Fruit fly (Drosophila melanogaster): Measurements from ENCODE around the gene Archease.

Gene Archease

dm6 chr3R:21660659-21661126, 2.1 kb downstream of the Archease start, which contains the start of gene E2f1 (continued):
- TF ChIP-seq CG12769 (tag; optimal IDR thresholded peaks at IDR 0.05), result peak; percentile 27
- TF ChIP-seq stwl (tag; optimal IDR thresholded peaks at IDR 0.05), result peak; percentile 77
- peak; percentile 87 for TF ChIP-seq Dp (GFP tag; optimal IDR thresholded peaks at IDR 0.05)
- TF ChIP-seq lbe (GFP tag; optimal IDR thresholded peaks at IDR 0.05), result peak; percentile 7
- TF ChIP-seq CG15514 (GFP tag; optimal IDR thresholded peaks at IDR 0.05), result peak; percentile 75
- no peak for TF ChIP-seq br (optimal IDR thresholded peaks at IDR 0.05)
- TF ChIP-seq ac (GFP tag; optimal IDR thresholded peaks at IDR 0.05), result peak; percentile 3

dm6 chr3R:21660054-21660453, 2.7 kb downstream of the Archease start:
- no peak for TF ChIP-seq cas (GFP tag; IDR thresholded peaks at IDR 0.05)
- TF ChIP-seq cg (GFP tag; optimal IDR thresholded peaks at IDR 0.05), result peak; percentile 80
- peak in 1 of 2 experiments; percentile 6 for TF ChIP-seq Pdp1 (GFP tag; optimal IDR thresholded peaks at IDR 0.05)
- TF ChIP-seq HHEX (GFP tag; optimal IDR thresholded peaks at IDR 0.05), result no peak
- no peak for TF ChIP-seq CG18764 (GFP tag; optimal IDR thresholded peaks at IDR 0.05)
- peak; percentile 1 for TF ChIP-seq Med (GFP tag)
- TF ChIP-seq crol (GFP tag; IDR thresholded peaks at IDR 0.05), result 0 out of 2 replicates have a peak, but pooled peaks have one; percentile 5
- no peak for TF ChIP-seq z (GFP tag; IDR thresholded peaks at IDR 0.05)
- TF ChIP-seq al (GFP tag; IDR thresholded peaks at IDR 0.05), result no peak
- peak; percentile 30 for TF ChIP-seq dm (GFP tag; optimal IDR thresholded peaks at IDR 0.05)
- peak; percentile 32 for TF ChIP-seq Elba2 (GFP tag; optimal IDR thresholded peaks at IDR 0.05)
- TF ChIP-seq scrt (GFP tag; optimal IDR thresholded peaks at IDR 0.05), result no peak
- TF ChIP-seq cwo (GFP tag; optimal IDR thresholded peaks at IDR 0.05), result no peak
- 0 out of 3 replicates have a peak, but pooled peaks have one; percentile 15 for TF ChIP-seq CG2199 (GFP tag; IDR thresholded peaks at IDR 0.05)
- TF ChIP-seq twi (tag; optimal IDR thresholded peaks at IDR 0.05), result peak; percentile 36
- no peak for TF ChIP-seq Lim3 (GFP tag; IDR thresholded peaks at IDR 0.05)
- peak; percentile 54 for TF ChIP-seq sd (tag; optimal IDR thresholded peaks at IDR 0.05)
- peak; percentile 89 for TF ChIP-seq CG17385 (GFP tag; optimal IDR thresholded peaks at IDR 0.05)
- TF ChIP-seq ems (GFP tag; optimal IDR thresholded peaks at IDR 0.05), result no peak
- peak; percentile 58 for TF ChIP-seq MESR4 (GFP tag; optimal IDR thresholded peaks at IDR 0.05)
- TF ChIP-seq Nf-YC (tag; optimal IDR thresholded peaks at IDR 0.05), result no peak

dm6 chr3R:21658752-21659468, 3.9 kb downstream of the Archease start:
- TF ChIP-seq danr (GFP tag; IDR thresholded peaks at IDR 0.05) (no peak), CG14860 (GFP tag; IDR thresholded peaks at IDR 0.05; ENCODE audit: partially characterized antibody) (peak; percentile 60), HLH4C (GFP tag; IDR thresholded peaks at IDR 0.05; ENCODE audit: partially characterized antibody) (peak; percentile 73), p53 (GFP tag; optimal IDR thresholded peaks at IDR 0.05) (no peak), prd (optimal IDR thresholded peaks at IDR 0.05) (no peak), prd (GFP tag; IDR thresholded peaks at IDR 0.05) (0 out of 3 replicates have a peak, but pooled peaks have one; percentile 16), CG3995 (GFP tag; optimal IDR thresholded peaks at IDR 0.05) (peak; percentile 77), CG3407 (GFP tag; optimal IDR thresholded peaks at IDR 0.05) (no peak), nerfin-2 (GFP tag; IDR thresholded peaks at IDR 0.05; ENCODE audit: partially characterized antibody) (0 out of 2 replicates have a peak, but pooled peaks have one; percentile 35), Lpt (GFP tag; optimal IDR thresholded peaks at IDR 0.05) (no peak), CG13296 (GFP tag; optimal IDR thresholded peaks at IDR 0.05) (no peak), jumu (GFP tag; optimal IDR thresholded peaks at IDR 0.05) (no peak), CG14050 (GFP tag; IDR thresholded peaks at IDR 0.05) (peak; percentile 14; the same call in 1 of the 3 replicates), Bgb (GFP tag; IDR thresholded peaks at IDR 0.05; ENCODE audit: partially characterized antibody) (peak; percentile 8; the same call in 1 of the 2 replicates), ro (GFP tag; IDR thresholded peaks at IDR 0.05) (no peak), CG17912 (GFP tag; optimal IDR thresholded peaks at IDR 0.05) (no peak), tx (GFP tag; optimal IDR thresholded peaks at IDR 0.05) (no peak), zen2 (GFP tag; IDR thresholded peaks at IDR 0.05; ENCODE audit: partially characterized antibody) (no peak), eve (GFP tag; optimal IDR thresholded peaks at IDR 0.05) (peak in 1 of 2 experiments; percentile 76), CG14710 (tag; optimal IDR thresholded peaks at IDR 0.05) (no peak)
